Fruit fly (Drosophila melanogaster): Measurements from ENCODE around the gene CG15439.

DNA sequence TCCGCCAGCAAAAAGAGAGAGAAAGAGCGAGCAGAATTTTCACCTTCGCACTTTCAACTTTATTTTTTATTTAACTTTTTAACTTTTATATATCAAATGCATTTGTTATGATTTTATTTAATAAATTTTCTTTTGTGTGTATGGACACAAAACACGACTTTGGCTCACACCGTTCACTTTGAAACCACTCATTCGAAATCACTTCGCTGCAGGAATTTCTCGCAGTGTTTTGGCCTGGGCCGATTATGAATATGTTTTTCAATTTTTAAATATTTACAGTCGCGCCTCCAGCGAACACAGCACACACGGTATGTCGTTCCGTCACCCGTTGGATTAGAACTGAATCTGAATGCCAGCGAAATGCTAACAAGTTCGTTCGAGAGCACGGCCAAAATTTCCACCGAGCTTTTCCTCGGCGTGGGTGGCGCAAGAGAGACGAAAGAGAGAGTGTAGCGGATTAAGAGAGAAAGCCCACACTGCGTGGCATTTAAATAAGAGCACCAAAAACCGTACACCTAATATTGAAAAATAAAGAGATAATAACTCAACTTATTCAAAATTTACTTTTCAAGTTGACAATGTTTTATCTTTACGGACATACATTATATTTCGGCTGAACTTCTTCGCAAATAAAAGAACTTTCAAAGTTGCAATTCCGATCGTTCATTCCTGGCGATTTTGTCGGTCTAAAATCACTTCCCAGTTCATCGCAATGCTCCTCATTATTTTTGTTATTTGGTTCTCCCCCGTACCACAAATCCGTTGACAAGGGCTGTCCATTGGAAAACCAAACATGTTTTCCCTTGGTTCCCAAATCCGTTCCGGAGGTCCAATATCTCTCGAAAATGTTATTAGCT, 11.7 kb downstream of the CG15439 start, which contains the start of gene CG15431:
- TF ChIP-seq CG6276 (GFP tag; optimal IDR thresholded peaks at IDR 0.05) = no peak
- TF ChIP-seq Hr4 (GFP tag; optimal IDR thresholded peaks at IDR 0.05) = no peak

Data from whole organism, prepupa.